Worm (Caenorhabditis elegans): ENCODE measurements around the gene cysl-1.

Gene cysl-1

ce11 chrX:9957449-9957848 is 3.1 kb upstream of the cysl-1 start:
- no peak for TF ChIP-seq skn-1 (tag; optimal IDR thresholded peaks at IDR 0.05)
- no peak for TF ChIP-seq egl-27 (tag; optimal IDR thresholded peaks at IDR 0.05)
- no peak for TF ChIP-seq ztf-4 (tag; optimal IDR thresholded peaks at IDR 0.05)

DNA sequence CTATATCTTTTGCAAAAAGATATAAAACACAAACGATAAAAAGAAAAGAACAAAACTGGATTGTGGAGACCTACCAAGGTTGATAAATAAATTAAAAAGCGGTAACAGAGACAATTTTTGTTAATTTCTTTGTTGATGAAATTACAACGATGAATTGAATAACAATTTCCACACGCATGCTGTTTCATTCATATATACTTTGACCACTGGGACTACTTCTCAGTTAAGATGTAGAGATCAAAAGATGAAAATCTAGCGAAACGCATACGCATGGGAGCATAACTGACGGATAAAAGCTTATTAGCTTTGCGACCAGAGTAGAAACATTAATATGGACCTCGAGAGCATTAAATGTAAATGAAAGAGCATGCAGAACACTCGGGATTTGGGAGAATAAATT is 1.7 kb upstream of the cysl-1 start:
- no peak for TF ChIP-seq jun-1 (tag; optimal IDR thresholded peaks at IDR 0.05)
- TF ChIP-seq nhr-25 (tag; optimal IDR thresholded peaks at IDR 0.05): no peak
- no peak for TF ChIP-seq skn-1 (tag; optimal IDR thresholded peaks at IDR 0.05)
- no peak for TF ChIP-seq nfya-1 (tag; optimal IDR thresholded peaks at IDR 0.05; ENCODE audit: insufficient read depth)
- TF ChIP-seq R02D3.7 (tag; optimal IDR thresholded peaks at IDR 0.05): no peak
- TF ChIP-seq unc-62 (GFP tag; optimal IDR thresholded peaks at IDR 0.05): no peak
- no peak for TF ChIP-seq ZK546.5 (tag; optimal IDR thresholded peaks at IDR 0.05)
- TF ChIP-seq aly-2 (tag; optimal IDR thresholded peaks at IDR 0.05): no peak
- no peak for TF ChIP-seq elt-2 (tag; optimal IDR thresholded peaks at IDR 0.05)
- TF ChIP-seq lin-15B (tag; optimal IDR thresholded peaks at IDR 0.05): no peak
- no peak for TF ChIP-seq elt-3 (tag; optimal IDR thresholded peaks at IDR 0.05)
- no peak for TF ChIP-seq eor-1 (tag; optimal IDR thresholded peaks at IDR 0.05)
- TF ChIP-seq nhr-23 (tag; optimal IDR thresholded peaks at IDR 0.05): no peak
- TF ChIP-seq snpc-4 (tag; optimal IDR thresholded peaks at IDR 0.05): no peak
- no peak for TF ChIP-seq tbx-2 (tag; optimal IDR thresholded peaks at IDR 0.05)
- TF ChIP-seq lsy-12 (tag; optimal IDR thresholded peaks at IDR 0.05): no peak
- TF ChIP-seq fkh-10 (GFP tag; optimal IDR thresholded peaks at IDR 0.05): no peak
- no peak for TF ChIP-seq nhr-11 (tag; optimal IDR thresholded peaks at IDR 0.05)
- TF ChIP-seq ztf-11 (tag; optimal IDR thresholded peaks at IDR 0.05): no peak

- no peak for TF ChIP-seq snpc-4 (tag; optimal IDR thresholded peaks at IDR 0.05)
Measured at ce11 chrX:9948963-9949362, 5.4 kb downstream of the cysl-1 start, which contains the start of gene nas-37. TSS of gene nas-37 (minus strand) at chrX:9949063.

ce11 chrX:9948528-9948927 is 5.8 kb downstream of the cysl-1 start:
- TF ChIP-seq nhr-25 (tag; optimal IDR thresholded peaks at IDR 0.05) (no peak), skn-1 (tag; optimal IDR thresholded peaks at IDR 0.05) (no peak), elt-1 (tag; optimal IDR thresholded peaks at IDR 0.05) (no peak), nhr-23 (tag; optimal IDR thresholded peaks at IDR 0.05) (no peak), egl-5 (tag; optimal IDR thresholded peaks at IDR 0.05) (no peak), hmg-11 (tag; optimal IDR thresholded peaks at IDR 0.05) (no peak), nhr-11 (tag; optimal IDR thresholded peaks at IDR 0.05) (no peak)

- TF ChIP-seq ztf-4 (tag; optimal IDR thresholded peaks at IDR 0.05): no peak
- TF ChIP-seq nfya-1 (tag; optimal IDR thresholded peaks at IDR 0.05; ENCODE audit: insufficient read depth): no peak
- no peak for TF ChIP-seq nhr-237 (tag; optimal IDR thresholded peaks at IDR 0.05)
- peak; percentile 31 for TF ChIP-seq nhr-25 (tag; optimal IDR thresholded peaks at IDR 0.05)
- no peak for TF ChIP-seq unc-39 (tag; optimal IDR thresholded peaks at IDR 0.05)
- TF ChIP-seq eor-1 (tag; optimal IDR thresholded peaks at IDR 0.05): no peak
- TF ChIP-seq lsy-12 (tag; optimal IDR thresholded peaks at IDR 0.05): no peak
- TF ChIP-seq elt-3 (tag; optimal IDR thresholded peaks at IDR 0.05): no peak
- peak; percentile 13 for TF ChIP-seq hmg-11 (tag; optimal IDR thresholded peaks at IDR 0.05)
Measured at ce11 chrX:9941379-9941778, 13.0 kb downstream of the cysl-1 start.

- TF ChIP-seq pha-4 (tag; optimal IDR thresholded peaks at IDR 0.05) (peak; percentile 74), lin-39 (tag; optimal IDR thresholded peaks at IDR 0.05) (no peak)
Measured at ce11 chrX:9940524-9940923, 13.8 kb downstream of the cysl-1 start.

DNA sequence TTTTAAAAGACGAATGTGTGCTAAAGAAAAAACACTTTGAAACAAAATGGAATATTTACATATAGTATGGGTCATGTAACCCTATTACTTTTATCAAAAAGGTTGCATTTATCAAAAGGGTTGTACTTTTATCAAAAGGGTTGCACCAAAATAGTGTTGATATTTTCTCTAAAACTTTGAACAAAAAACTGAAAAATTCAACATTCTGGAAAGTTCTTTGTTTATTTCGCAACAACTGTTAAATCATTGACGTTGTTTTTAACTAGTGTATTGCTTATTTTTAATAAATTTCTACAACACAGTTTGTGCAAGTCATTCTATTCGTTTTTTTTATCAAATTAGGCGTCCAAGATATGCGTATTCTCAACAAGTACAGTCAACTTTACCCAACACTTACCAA is 15.8 kb downstream of the cysl-1 start, which contains the start of the genes C17G1.5 and C17G1.14:
TSS of gene C17G1.5 (plus strand) at position 266 of the 400 bp plus-strand sequence.
TSS of gene C17G1.14 (plus strand) at position 277 of the 400 bp plus-strand sequence.
- TF ChIP-seq pha-4 (tag; optimal IDR thresholded peaks at IDR 0.05) (peak; percentile 7), ceh-28 (tag; optimal IDR thresholded peaks at IDR 0.05) (no peak), ZK546.5 (tag; optimal IDR thresholded peaks at IDR 0.05) (no peak), elt-2 (tag; optimal IDR thresholded peaks at IDR 0.05) (peak; percentile 2)
